Worm (Caenorhabditis elegans) whole organism, L4 larva: ENCODE data around the gene fipr-6.

Source experiments
- R02D3.7 ChIP-seq: fragments of 150-350 bp; sonication (generic microtip); optimal IDR thresholded peaks from 3 replicates; lab custom pipeline; 2014; ENCODE audit warnings: missing biosample characterization, missing genetic modification characterization
- T20F7.1 ChIP-seq: fragments of 200-800 bp; sonication (Bioruptor generic); optimal IDR thresholded peaks from 2 replicates; lab custom pipeline; 2018; ENCODE audit warnings: mild to moderate bottlenecking, missing genetic modification characterization, missing compliant biosample characterization
- ama-1 ChIP-seq: fragments of 150-350 bp; optimal IDR thresholded peaks from 2 replicates; lab custom pipeline; 2014; ENCODE audit warnings: inconsistent platforms, mixed read lengths
- jun-1 ChIP-seq: fragments of 150-350 bp; optimal IDR thresholded peaks from 2 replicates; lab custom pipeline; 2014; ENCODE audit warnings: missing biosample characterization, missing genetic modification reagents, missing genetic modification characterization
- lin-13 ChIP-seq: fragments of 150-350 bp; optimal IDR thresholded peaks from 2 replicates; lab custom pipeline; 2014; ENCODE audit warnings: missing biosample characterization, missing genetic modification reagents, missing genetic modification characterization
- lsy-2 ChIP-seq, 2 experiments: fragments of 150-350 bp in 1 of 2; sonication (generic microtip) in 1 of 2; optimal IDR thresholded peaks; 2 replicates each; lab custom pipeline; 2014 to 2017; ENCODE audit warnings: missing biosample characterization in 2 of 2, missing genetic modification characterization in 2 of 2
- nhr-76 ChIP-seq: fragments of 150-350 bp; optimal IDR thresholded peaks from 2 replicates; lab custom pipeline; 2014; ENCODE audit warnings: missing biosample characterization, missing genetic modification characterization
- pqm-1 ChIP-seq: sonication (generic microtip); optimal IDR thresholded peaks from 2 replicates; lab custom pipeline; 2017; ENCODE audit warnings: missing biosample characterization, missing genetic modification characterization
- snpc-4 ChIP-seq: fragments of 150-350 bp; optimal IDR thresholded peaks from 2 replicates; lab custom pipeline; 2014; ENCODE audit warnings: missing biosample characterization, missing genetic modification characterization
- zag-1 ChIP-seq: fragments of 150-350 bp; optimal IDR thresholded peaks from 2 replicates; lab custom pipeline; 2014; ENCODE audit warnings: missing biosample characterization, missing genetic modification characterization
- zfp-3 ChIP-seq: fragments of 200-800 bp; sonication (Bioruptor generic); conservative IDR thresholded peaks from 2 replicates; pipeline ENCODE4 v1.3.6; 2022; ENCODE audit warnings: missing genetic modification reagents, missing genetic modification characterization, missing compliant biosample characterization

- TF ChIP-seq lsy-2 (tag; optimal IDR thresholded peaks at IDR 0.05; lab: Kevin White, UChicago) (no peak), snpc-4 (no peak), ama-1 (lab: Kevin White, UChicago) (no peak), zag-1 (tag; lab: Kevin White, UChicago) (no peak), pqm-1 (no peak), lin-13 (GFP tag; lab: Kevin White, UChicago) (no peak), zfp-3 (GFP tag; lab: Robert Waterston, UW) (no peak), jun-1 (no peak), nhr-76 (tag; lab: Kevin White, UChicago) (no peak), T20F7.1 (no peak), R02D3.7 (tag; lab: Kevin White, UChicago) (no peak)
These were observed 20.8 kb upstream of the fipr-6 start, which contains the start of gene tftc-3 for ce11 chrV:10210244-10210643.
